Fruit fly (Drosophila melanogaster): ENCODE results near the gene Atg8a.

- TF ChIP-seq CG8478 (optimal IDR thresholded peaks at IDR 0.05) (no peak), CTCF (optimal IDR thresholded peaks at IDR 0.05) (no peak)
Measured at dm6 chrX:10784330-10784778, 16.2 kb upstream of the Atg8a start.
